Fruit fly (Drosophila melanogaster): ENCODE results near the gene hdm.

hdm gene

DNA sequence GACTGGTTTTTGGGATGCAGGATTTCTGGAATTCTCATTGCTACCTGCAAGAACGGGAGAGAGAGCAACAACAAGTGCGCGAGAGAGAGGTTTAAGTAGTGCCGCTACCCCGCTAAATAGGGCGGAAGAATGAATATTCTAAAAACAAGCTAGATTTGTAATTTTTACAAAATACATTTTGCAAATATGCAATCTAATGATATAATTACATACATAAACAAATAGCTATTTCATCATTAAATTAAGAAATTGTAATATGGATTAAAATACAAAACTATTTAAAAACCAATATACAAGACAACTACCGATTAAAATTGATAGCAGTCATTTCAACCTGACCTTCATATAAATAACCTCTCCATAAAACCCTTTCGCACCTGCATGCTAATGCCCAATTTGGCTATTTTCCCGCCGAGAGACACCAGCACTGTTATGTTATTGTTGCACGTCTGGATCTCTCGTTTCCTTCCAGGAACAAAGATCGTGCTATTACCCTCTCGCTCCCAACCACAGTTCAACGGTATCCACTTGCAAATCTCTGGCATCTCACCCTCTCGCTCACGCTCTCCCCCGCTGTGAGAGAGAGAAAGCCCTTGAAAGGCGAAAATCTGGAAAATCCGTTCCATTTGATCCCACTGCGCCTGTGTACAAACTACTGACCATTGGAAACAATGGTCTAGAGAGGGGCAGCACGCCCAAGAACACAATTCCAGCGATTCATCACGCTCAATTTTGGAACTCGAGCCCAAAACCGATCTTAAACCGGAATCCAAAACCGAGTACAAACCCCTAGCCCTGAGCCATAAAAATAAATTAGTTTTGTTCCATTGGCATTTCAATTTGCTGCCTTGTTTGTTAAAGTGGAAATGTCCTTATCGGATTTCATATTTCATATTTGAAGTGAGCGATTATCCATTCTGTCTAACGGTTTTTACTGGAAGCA lies 28.1 kb downstream of the hdm start, which contains the start of gene Nek2 (continued):
- TF ChIP-seq Camta (GFP tag; optimal IDR thresholded peaks at IDR 0.05) = no peak
- TF ChIP-seq fu2 (GFP tag; optimal IDR thresholded peaks at IDR 0.05) = no peak
- peak; percentile 17 for TF ChIP-seq dmrt11E (tag; optimal IDR thresholded peaks at IDR 0.05)
- TF ChIP-seq ttk (GFP tag; IDR thresholded peaks at IDR 0.05) = no peak
- peak; percentile 9 for TF ChIP-seq CG2712 (tag; optimal IDR thresholded peaks at IDR 0.05)
- TF ChIP-seq twi (tag; optimal IDR thresholded peaks at IDR 0.05) = peak; percentile 14
- no peak for TF ChIP-seq CG4854 (GFP tag; optimal IDR thresholded peaks at IDR 0.05)
- TF ChIP-seq zen (tag; optimal IDR thresholded peaks at IDR 0.05) = peak; percentile 31
- no peak for TF ChIP-seq CG12299 (tag; optimal IDR thresholded peaks at IDR 0.05)
- TF ChIP-seq tup (GFP tag; optimal IDR thresholded peaks at IDR 0.05) = no peak
- TF ChIP-seq CG6683 (GFP tag; optimal IDR thresholded peaks at IDR 0.05) = no peak
- TF ChIP-seq psq (GFP tag; optimal IDR thresholded peaks at IDR 0.05) = no peak
- TF ChIP-seq Ets65A (GFP tag) = no peak
- peak; percentile 4 for TF ChIP-seq HLHmδ (GFP tag; optimal IDR thresholded peaks at IDR 0.05)
- no peak for TF ChIP-seq wek (GFP tag; optimal IDR thresholded peaks at IDR 0.05)
- no peak for TF ChIP-seq TFAM (GFP tag; optimal IDR thresholded peaks at IDR 0.05)
- TF ChIP-seq Sox100B (GFP tag; optimal IDR thresholded peaks at IDR 0.05) = no peak
- TF ChIP-seq dmrt99B (tag; optimal IDR thresholded peaks at IDR 0.05) = no peak
- no peak for TF ChIP-seq ems (GFP tag; optimal IDR thresholded peaks at IDR 0.05)
- 0 out of 2 replicates have a peak, but pooled peaks have one; percentile 3 for TF ChIP-seq Rx (GFP tag; IDR thresholded peaks at IDR 0.05)
- TF ChIP-seq Kr (GFP tag; optimal IDR thresholded peaks at IDR 0.05) = peak; percentile 97
- no peak for TF ChIP-seq CG7839 (tag; optimal IDR thresholded peaks at IDR 0.05)
- TF ChIP-seq NfI (GFP tag; optimal IDR thresholded peaks at IDR 0.05) = no peak
- TF ChIP-seq D (optimal IDR thresholded peaks at IDR 0.05) = peak; percentile 66
- TF ChIP-seq D (GFP tag; optimal IDR thresholded peaks at IDR 0.05) = no peak
- TF ChIP-seq row (GFP tag; IDR thresholded peaks at IDR 0.05) = peak; percentile 67
- peak; percentile 43 for TF ChIP-seq pfk (GFP tag; optimal IDR thresholded peaks at IDR 0.05)
- TF ChIP-seq CG18262 (tag; optimal IDR thresholded peaks at IDR 0.05) = peak; percentile 8
- no peak for TF ChIP-seq sr (GFP tag; IDR thresholded peaks at IDR 0.05)
- peak; percentile 89 for TF ChIP-seq Sry-β (GFP tag; optimal IDR thresholded peaks at IDR 0.05)
- peak; percentile 67 for TF ChIP-seq CG1832 (GFP tag; optimal IDR thresholded peaks at IDR 0.05)

DNA sequence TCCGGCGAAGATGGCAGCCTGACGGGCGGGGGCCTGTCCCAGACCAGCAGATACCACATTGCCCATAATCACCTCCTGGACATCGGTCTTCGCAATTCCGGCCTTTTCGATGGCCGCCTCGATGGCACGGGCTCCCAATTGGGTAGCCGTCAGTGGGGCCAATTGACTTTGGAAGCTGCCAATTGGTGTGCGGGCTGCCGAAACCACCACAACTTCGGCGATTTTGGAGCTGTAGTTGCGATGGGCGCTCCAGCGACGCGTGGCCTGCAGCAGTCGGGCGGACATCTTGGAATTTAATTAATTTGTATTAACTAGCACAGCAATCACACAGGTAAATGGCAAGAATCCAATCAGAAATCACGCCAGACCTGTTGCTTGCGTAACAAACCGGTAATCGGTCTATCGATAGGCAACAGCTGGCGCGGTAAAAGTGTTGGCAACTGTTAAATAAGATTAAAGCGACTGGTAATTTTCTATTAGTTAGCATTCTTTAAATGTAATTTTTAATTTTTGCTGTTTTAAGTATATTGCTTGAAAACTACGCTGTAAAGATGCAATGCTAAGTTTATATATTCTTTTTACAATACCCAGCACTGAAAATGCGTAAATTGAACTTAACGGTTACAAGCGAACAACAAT lies 31.4 kb downstream of the hdm start, which contains the start of gene Acat1:
TSS of gene Acat1 (minus strand) at position 400 of the 639 bp plus-strand sequence.
- TF ChIP-seq Poxn (GFP tag; IDR thresholded peaks at IDR 0.05) (no peak), eve (GFP tag; optimal IDR thresholded peaks at IDR 0.05) (no peak), CG18262 (tag; optimal IDR thresholded peaks at IDR 0.05) (peak; percentile 56), Atf3 (GFP tag; optimal IDR thresholded peaks at IDR 0.05) (no peak), CG10366 (GFP tag; IDR thresholded peaks at IDR 0.05) (peak; percentile 33; the same call in 1 of the 2 replicates), Bteb2 (GFP tag; optimal IDR thresholded peaks at IDR 0.05) (peak; percentile 38), Pdp1 (GFP tag; optimal IDR thresholded peaks at IDR 0.05) (peak; percentile 48 to 100), ro (GFP tag; IDR thresholded peaks at IDR 0.05) (no peak), CG7963 (GFP tag; IDR thresholded peaks at IDR 0.05; ENCODE audit: partially characterized antibody) (no peak), E2f1 (GFP tag; IDR thresholded peaks at IDR 0.05) (peak; percentile 22; the same call in 1 of the 2 replicates), unpg (GFP tag; optimal IDR thresholded peaks at IDR 0.05) (no peak), pum (GFP tag; optimal IDR thresholded peaks at IDR 0.05) (peak; percentile 27), CG17359 (tag; optimal IDR thresholded peaks at IDR 0.05) (no peak), chn (GFP tag; optimal IDR thresholded peaks at IDR 0.05) (peak; percentile 53), Gug (GFP tag; IDR thresholded peaks at IDR 0.05) (no peak), CG10565 (GFP tag; optimal IDR thresholded peaks at IDR 0.05) (no peak), Nf-YC (tag; optimal IDR thresholded peaks at IDR 0.05) (peak; percentile 42), CG13424 (tag; optimal IDR thresholded peaks at IDR 0.05) (peak; percentile 31), sens (GFP tag) (peak; percentile 96), CG4854 (GFP tag; optimal IDR thresholded peaks at IDR 0.05) (no peak)
